Worm (Caenorhabditis elegans) whole organism, midembryonic: ENCODE measurements around the gene fbxb-103.
A peak's percentile ranks its signal among the peaks of the same experiment; 100 is the strongest.

Source experiments
- T22C8.4 ChIP-seq: fragments of 200-800 bp; sonication (Bioruptor generic); IDR thresholded peaks from 2 replicates; pipeline ENCODE4 v1.3.6; 2022; ENCODE audit warnings: missing genetic modification characterization, missing compliant biosample characterization
- cog-1 ChIP-seq: sonication (generic microtip); optimal IDR thresholded peaks from 2 replicates; lab custom pipeline; 2016; ENCODE audit warnings: missing genetic modification characterization, missing compliant biosample characterization
- flt-1 ChIP-seq: fragments of 200-800 bp; sonication (Bioruptor generic); IDR thresholded peaks from 2 replicates; pipeline ENCODE4 v1.3.6; 2022; ENCODE audit warnings: missing genetic modification characterization, missing compliant biosample characterization
- klf-2 ChIP-seq: fragments of 200-800 bp; sonication (Bioruptor generic); conservative IDR thresholded peaks from 2 replicates; pipeline ENCODE4 v1.3.6; 2022; ENCODE audit warnings: missing genetic modification reagents, missing genetic modification characterization, missing compliant biosample characterization
- med-1 ChIP-seq: sonication (generic microtip); optimal IDR thresholded peaks from 2 replicates; lab custom pipeline; 2017; ENCODE audit warnings: missing genetic modification characterization, mild to moderate bottlenecking, missing compliant biosample characterization, antibody characterized with exemption, missing genetic modification reagents; ENCODE audit not compliant: insufficient read depth
- ref-1 ChIP-seq: fragments of 200-800 bp; sonication (Bioruptor generic); conservative IDR thresholded peaks from 2 replicates; pipeline ENCODE4 v1.3.6; 2022; ENCODE audit warnings: missing genetic modification reagents, missing genetic modification characterization, missing compliant biosample characterization
- tab-1 ChIP-seq: fragments of 200-800 bp; sonication (Bioruptor generic); IDR thresholded peaks from 2 replicates; pipeline ENCODE4 v1.3.6; 2022; ENCODE audit warnings: missing genetic modification characterization, missing compliant biosample characterization
- ztf-23 ChIP-seq: fragments of 200-800 bp; sonication (Bioruptor generic); IDR thresholded peaks from 2 replicates; pipeline ENCODE4 v1.3.6; 2022; ENCODE audit warnings: missing genetic modification reagents, missing genetic modification characterization, missing compliant biosample characterization
- ztf-29 ChIP-seq: fragments of 200-800 bp; sonication (Bioruptor generic); IDR thresholded peaks from 2 replicates; pipeline ENCODE4 v1.3.6; 2022; ENCODE audit warnings: missing genetic modification reagents, missing genetic modification characterization, missing compliant biosample characterization

Gene fbxb-103

DNA sequence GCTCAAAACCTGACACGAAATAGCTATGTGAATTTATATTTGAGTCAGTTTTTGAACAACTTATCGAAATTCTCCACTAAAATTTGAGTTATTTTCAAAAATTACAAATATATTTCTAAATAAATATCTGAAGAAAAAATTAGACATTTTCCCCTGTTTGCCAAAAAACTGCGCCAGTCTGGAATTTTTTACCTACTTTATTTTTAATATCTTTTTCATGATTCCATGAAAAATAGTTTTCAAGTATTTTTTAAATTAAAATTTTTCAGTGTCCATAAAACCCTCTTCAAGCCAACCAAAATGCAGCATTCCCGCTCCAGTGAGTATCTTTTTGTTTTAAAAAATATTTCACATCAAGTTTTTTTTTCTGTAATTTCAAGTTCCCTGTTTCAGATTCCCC, 15.8 kb upstream of the fbxb-103 start, which contains the start of gene F53C3.8:
F53C3.8 (plus strand) TSS at position 301 of the 400 bp plus-strand sequence.
- TF ChIP-seq ztf-29 = no peak
- no peak for TF ChIP-seq ztf-23 (GFP tag; lab: Robert Waterston, UW)
- TF ChIP-seq klf-2 (GFP tag; lab: Robert Waterston, UW) = no peak
- TF ChIP-seq T22C8.4 (GFP tag; lab: Robert Waterston, UW) = no peak
- TF ChIP-seq flt-1 (GFP tag; lab: Robert Waterston, UW) = no peak
- no peak for TF ChIP-seq med-1 (GFP tag; lab: Kevin White, UChicago)
- TF ChIP-seq ref-1 (GFP tag; lab: Robert Waterston, UW) = no peak
- no peak for TF ChIP-seq cog-1 (tag; lab: Kevin White, UChicago)
- no peak for TF ChIP-seq tab-1

DNA sequence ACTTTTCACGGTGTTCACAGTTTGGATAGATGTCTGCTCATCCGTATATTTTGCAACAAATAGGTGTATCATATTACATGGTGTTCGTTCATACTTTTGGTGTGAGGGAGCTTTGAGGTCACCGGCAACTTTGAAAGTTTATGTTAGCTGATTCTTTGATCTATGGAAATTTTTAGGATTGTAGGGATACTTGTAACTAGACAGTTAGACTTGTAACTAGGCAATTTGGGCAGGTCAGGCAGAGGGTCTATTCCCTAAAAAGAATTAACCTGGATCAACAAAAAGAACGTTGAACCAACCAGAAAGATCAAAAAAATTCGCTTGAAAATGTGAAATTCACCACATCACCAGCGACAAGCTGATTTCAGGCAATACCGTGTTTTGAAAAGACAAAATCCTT, 13.0 kb upstream of the fbxb-103 start:
- no peak for TF ChIP-seq flt-1 (GFP tag; lab: Robert Waterston, UW)
- TF ChIP-seq klf-2 (GFP tag; lab: Robert Waterston, UW) = no peak
- no peak for TF ChIP-seq ref-1 (GFP tag; lab: Robert Waterston, UW)
- TF ChIP-seq ztf-23 (GFP tag; lab: Robert Waterston, UW) = no peak

DNA sequence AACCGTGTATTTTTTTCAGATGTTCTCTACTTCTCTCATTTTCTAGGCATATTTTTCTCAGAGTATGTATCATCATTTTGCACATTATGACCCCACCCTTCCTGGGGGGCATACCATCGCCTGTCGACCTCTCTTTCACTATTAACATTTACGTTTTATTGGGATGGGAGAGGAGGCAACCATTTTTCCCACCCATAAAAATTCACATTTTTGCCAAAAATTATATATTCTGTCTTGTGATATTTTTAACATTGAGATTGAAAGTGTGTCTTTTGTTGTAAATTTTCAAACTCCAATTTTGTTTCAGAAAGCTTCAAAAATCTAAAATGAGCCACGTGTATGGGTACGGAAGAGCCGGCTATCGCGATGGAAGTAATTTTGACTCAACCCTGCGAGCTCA, 12.2 kb upstream of the fbxb-103 start, which contains the start of gene F53C3.7:
F53C3.7 (plus strand) TSS at position 301 of the 400 bp plus-strand sequence.
- TF ChIP-seq cog-1 (tag; lab: Kevin White, UChicago) = no peak
- no peak for TF ChIP-seq flt-1 (GFP tag; lab: Robert Waterston, UW)
- no peak for TF ChIP-seq klf-2 (GFP tag; lab: Robert Waterston, UW)
- TF ChIP-seq tab-1 = no peak
- no peak for TF ChIP-seq ztf-23 (GFP tag; lab: Robert Waterston, UW)
- no peak for TF ChIP-seq med-1 (GFP tag; lab: Kevin White, UChicago)
- no peak for TF ChIP-seq ztf-29
- no peak for TF ChIP-seq ref-1 (GFP tag; lab: Robert Waterston, UW)

DNA sequence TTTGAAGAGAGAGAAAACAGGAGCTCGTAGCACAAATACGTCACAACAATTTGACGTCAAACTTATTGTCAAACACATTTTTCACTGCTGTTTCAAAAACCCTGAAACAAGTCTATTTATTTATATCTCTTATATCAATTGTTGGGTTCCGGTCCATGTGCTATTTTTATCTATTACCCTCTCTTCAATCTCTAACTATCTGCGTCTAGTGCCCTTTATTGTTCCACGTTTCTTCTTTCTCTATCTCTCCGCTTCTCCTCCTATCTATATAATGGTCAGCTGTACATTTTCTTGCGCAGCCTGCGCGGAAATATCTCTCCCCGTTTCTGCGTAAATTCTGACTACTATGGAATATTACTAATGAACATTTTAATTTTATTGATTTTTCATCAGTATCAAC, 10.0 kb upstream of the fbxb-103 start:
- TF ChIP-seq ztf-23 (GFP tag; lab: Robert Waterston, UW) (no peak), cog-1 (tag; lab: Kevin White, UChicago) (peak; percentile 71)

DNA sequence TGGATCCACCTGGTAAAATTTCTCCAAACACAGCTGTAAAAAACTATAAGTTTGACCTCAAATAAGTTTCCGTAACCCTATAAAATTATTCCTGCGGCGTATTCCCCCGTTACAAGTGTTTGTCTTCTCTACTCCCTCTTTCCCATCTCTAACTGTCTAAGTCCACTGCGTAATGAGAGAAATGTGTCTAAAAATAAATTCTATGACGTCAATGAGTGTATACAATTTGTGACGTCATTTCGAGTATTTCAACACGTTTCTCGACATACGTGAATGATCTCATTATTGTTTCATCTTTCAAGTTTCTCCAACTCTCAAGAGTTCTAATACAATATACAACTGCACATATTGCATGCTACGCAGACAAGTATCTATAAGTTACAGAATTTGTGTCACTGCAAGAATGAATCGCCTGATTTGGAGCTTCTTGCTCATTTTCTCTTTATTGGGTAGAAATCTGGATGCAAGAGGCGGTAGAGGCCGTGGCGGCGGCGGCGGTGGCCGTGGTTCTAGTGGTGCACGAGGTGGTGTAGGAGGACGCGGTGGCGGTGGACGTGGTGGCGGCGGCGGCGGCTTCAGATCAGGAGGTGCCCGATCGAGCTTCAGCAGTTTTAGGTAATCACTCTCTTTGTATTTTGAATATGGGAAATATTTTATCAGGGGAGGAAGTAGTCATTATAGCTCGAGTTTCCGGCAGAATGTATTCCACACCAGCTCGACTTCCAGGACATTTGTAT, 9.0 kb upstream of the fbxb-103 start, which contains the start of gene F53C3.6:
F53C3.6 (plus strand) TSS at position 385 of the 737 bp plus-strand sequence.
- TF ChIP-seq cog-1 (tag; lab: Kevin White, UChicago) (peak; percentile 32), med-1 (GFP tag; lab: Kevin White, UChicago) (no peak), flt-1 (GFP tag; lab: Robert Waterston, UW) (peak; percentile 31; the same call in 1 of the 2 replicates)

DNA sequence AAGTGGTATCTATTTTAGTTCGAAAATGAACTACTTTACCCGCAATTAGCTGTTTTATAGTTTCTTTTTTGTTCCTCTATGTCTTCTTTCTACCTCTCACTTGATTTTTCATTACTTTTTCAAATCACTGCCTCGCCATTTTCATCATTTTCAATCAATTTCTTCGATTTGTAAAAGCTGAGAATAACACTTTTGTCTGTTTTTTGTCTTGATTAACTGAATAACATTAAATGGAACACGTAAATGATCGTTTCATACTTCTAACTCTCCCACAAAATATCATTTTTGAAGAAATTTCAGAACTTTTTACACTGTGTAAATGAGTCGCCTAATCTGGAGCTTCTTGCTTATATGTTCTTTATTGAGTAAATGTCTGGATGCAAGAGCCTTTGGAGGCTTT, 5.8 kb upstream of the fbxb-103 start, which contains the start of gene F53C3.4:
F53C3.4 (plus strand) TSS at position 301 of the 400 bp plus-strand sequence.
- TF ChIP-seq tab-1 = no peak

DNA sequence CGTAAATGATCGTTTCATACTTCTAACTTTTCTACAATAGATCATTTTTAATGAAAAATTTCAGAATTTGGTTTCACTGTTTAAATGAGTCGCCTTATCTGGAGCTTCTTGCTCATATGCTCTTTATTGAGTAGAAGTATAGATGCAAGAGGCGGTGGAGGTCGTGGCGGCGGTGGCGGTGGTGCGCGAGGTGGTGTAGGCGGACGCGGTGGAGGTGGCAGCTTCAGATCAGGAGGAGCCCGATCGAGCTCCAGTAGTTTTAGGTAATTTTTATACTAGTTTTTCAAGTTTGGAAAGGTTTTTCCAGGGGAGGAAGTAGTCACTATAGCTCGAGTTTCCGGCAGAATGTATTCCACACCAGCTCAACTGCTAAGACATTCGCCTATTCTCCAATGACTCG, 4.1 kb upstream of the fbxb-103 start, which contains the start of gene F53C3.3:
F53C3.3 (plus strand) TSS at position 59 of the 400 bp plus-strand sequence.
- TF ChIP-seq med-1 (GFP tag; lab: Kevin White, UChicago) (no peak), ztf-23 (GFP tag; lab: Robert Waterston, UW) (no peak), klf-2 (GFP tag; lab: Robert Waterston, UW) (no peak), T22C8.4 (GFP tag; lab: Robert Waterston, UW) (no peak), ref-1 (GFP tag; lab: Robert Waterston, UW) (no peak), tab-1 (no peak), cog-1 (tag; lab: Kevin White, UChicago) (no peak), flt-1 (GFP tag; lab: Robert Waterston, UW) (no peak)

DNA sequence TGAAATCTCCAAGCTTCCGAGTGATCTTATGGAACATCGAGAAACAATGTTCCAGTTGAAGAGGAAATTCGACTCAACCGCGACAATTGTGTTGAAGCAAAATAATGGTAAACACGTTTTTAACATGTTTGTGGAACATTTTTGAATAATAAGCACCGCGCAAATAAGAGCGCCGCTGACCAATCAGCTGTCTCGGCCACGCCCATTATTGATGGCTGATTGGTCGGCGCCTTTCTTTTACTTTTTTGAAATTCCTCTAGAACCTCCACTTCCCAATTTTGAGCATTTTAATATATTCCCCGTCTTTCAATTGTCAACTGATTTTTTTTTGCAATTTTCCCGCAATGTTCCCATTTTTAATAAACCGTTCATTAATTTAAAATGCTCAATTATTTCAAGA, 1.2 kb downstream of the fbxb-103 start:
- TF ChIP-seq ztf-23 (GFP tag; lab: Robert Waterston, UW) = no peak
- TF ChIP-seq cog-1 (tag; lab: Kevin White, UChicago) = no peak
- no peak for TF ChIP-seq tab-1
- no peak for TF ChIP-seq T22C8.4 (GFP tag; lab: Robert Waterston, UW)
- no peak for TF ChIP-seq flt-1 (GFP tag; lab: Robert Waterston, UW)
- TF ChIP-seq med-1 (GFP tag; lab: Kevin White, UChicago) = no peak
- no peak for TF ChIP-seq ztf-29
- TF ChIP-seq ref-1 (GFP tag; lab: Robert Waterston, UW) = no peak
- no peak for TF ChIP-seq klf-2 (GFP tag; lab: Robert Waterston, UW)

DNA sequence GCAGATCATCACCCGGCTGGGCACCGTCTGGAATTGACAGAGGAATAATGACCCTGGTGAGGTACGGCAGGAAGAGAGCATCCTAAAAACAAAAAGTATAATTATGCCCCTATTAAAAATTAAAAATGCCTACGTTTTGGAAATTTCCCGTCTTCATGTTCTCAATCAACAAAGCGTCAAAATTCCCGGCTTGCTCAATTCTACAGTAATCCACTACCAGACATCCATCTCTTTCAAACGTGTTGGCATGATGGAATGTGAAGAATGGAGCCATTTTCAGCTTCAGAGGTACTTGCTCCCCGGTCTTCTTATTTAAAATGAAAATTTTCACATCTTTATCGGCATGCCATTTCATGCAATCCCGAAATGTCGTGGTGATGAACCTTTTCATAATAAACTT, 2.4 kb downstream of the fbxb-103 start:
- TF ChIP-seq ztf-23 (GFP tag; lab: Robert Waterston, UW) (no peak), tab-1 (no peak), cog-1 (tag; lab: Kevin White, UChicago) (no peak), flt-1 (GFP tag; lab: Robert Waterston, UW) (no peak), klf-2 (GFP tag; lab: Robert Waterston, UW) (no peak), ref-1 (GFP tag; lab: Robert Waterston, UW) (no peak), med-1 (GFP tag; lab: Kevin White, UChicago) (no peak), ztf-29 (no peak), T22C8.4 (GFP tag; lab: Robert Waterston, UW) (no peak)

DNA sequence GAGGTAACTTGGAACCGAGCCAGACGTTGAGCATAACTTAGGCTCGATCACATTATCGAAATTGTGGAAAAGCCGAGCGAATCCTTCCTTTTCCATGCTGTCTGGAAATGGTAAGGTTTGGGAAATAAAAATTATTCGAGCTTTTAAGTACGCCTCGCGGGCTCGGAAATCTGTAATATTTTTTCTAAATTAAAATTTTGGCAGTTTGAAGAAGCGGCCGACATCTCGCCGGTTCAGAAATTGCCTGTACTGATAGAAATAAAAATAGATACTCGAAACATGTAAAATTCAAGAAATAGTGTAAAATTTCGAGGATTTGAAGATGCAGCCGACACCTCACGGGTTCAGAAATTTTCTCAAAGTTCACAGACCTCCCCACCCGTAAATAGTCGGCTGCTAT, 3.8 kb downstream of the fbxb-103 start, which contains the start of gene bcmo-2:
bcmo-2 (minus strand) TSS at position 101 of the 400 bp plus-strand sequence.
- no peak for TF ChIP-seq med-1 (GFP tag; lab: Kevin White, UChicago)
- TF ChIP-seq ztf-29 = no peak
- no peak for TF ChIP-seq ztf-23 (GFP tag; lab: Robert Waterston, UW)
- TF ChIP-seq tab-1 = no peak
- no peak for TF ChIP-seq cog-1 (tag; lab: Kevin White, UChicago)
- TF ChIP-seq flt-1 (GFP tag; lab: Robert Waterston, UW) = no peak
- no peak for TF ChIP-seq klf-2 (GFP tag; lab: Robert Waterston, UW)
- no peak for TF ChIP-seq ref-1 (GFP tag; lab: Robert Waterston, UW)
- TF ChIP-seq T22C8.4 (GFP tag; lab: Robert Waterston, UW) = no peak
